Worm (Caenorhabditis elegans): Measurements from ENCODE around the gene T06C12.9.

ce11 chrV:15887708-15888295 lies 1.9 kb upstream of the T06C12.9 start:
- TF ChIP-seq tbx-11 (GFP tag; IDR thresholded peaks at IDR 0.05) (no peak), tra-4 (tag; optimal IDR thresholded peaks at IDR 0.05) (no peak), aly-1 (tag; optimal IDR thresholded peaks at IDR 0.05) (no peak), F13C5.2 (tag; optimal IDR thresholded peaks at IDR 0.05) (no peak)
